Fruit fly (Drosophila melanogaster): ENCODE results near the gene CG2120.

The CG2120 gene

dm6 chrX:8101479-8102198 lies 34.0 kb upstream of the CG2120 start, which contains the start of gene CG2258:
Gene CG2258, minus strand, starts transcription at chrX:8102095.
- no peak for TF ChIP-seq Eip93F (GFP tag; optimal IDR thresholded peaks at IDR 0.05)
- peak; percentile 91 for TF ChIP-seq CG10631 (GFP tag; optimal IDR thresholded peaks at IDR 0.05)
- peak; percentile 93 for TF ChIP-seq CG11294 (GFP tag; IDR thresholded peaks at IDR 0.05)
- peak; percentile 82 to 88 for TF ChIP-seq salr (GFP tag; optimal IDR thresholded peaks at IDR 0.05)
- TF ChIP-seq Hr39 (GFP tag; optimal IDR thresholded peaks at IDR 0.05), result peak; percentile 75
- TF ChIP-seq pdm3 (GFP tag; optimal IDR thresholded peaks at IDR 0.05), result peak; percentile 94
- TF ChIP-seq net (GFP tag; optimal IDR thresholded peaks at IDR 0.05), result peak; percentile 93
- TF ChIP-seq CG1621 (tag; optimal IDR thresholded peaks at IDR 0.05), result peak; percentile 89
- TF ChIP-seq CG16779 (tag; optimal IDR thresholded peaks at IDR 0.05), result peak; percentile 57
- peak; percentile 94 for TF ChIP-seq CG32006 (GFP tag; optimal IDR thresholded peaks at IDR 0.05)
- peak; percentile 85 for TF ChIP-seq Hr4 (GFP tag; optimal IDR thresholded peaks at IDR 0.05)
- TF ChIP-seq fd59A (GFP tag; optimal IDR thresholded peaks at IDR 0.05), result peak; percentile 85
- peak; percentile 69 for TF ChIP-seq CG11902 (GFP tag; optimal IDR thresholded peaks at IDR 0.05)
- peak; percentile 90 for TF ChIP-seq Sox14 (GFP tag; optimal IDR thresholded peaks at IDR 0.05)
- TF ChIP-seq topi (GFP tag; optimal IDR thresholded peaks at IDR 0.05), result peak; percentile 83
- peak; percentile 61 for TF ChIP-seq vri (GFP tag; optimal IDR thresholded peaks at IDR 0.05)
- peak; percentile 95 for TF ChIP-seq Gug (GFP tag; IDR thresholded peaks at IDR 0.05)
- TF ChIP-seq OdsH (GFP tag; optimal IDR thresholded peaks at IDR 0.05), result peak; percentile 94
- peak; percentile 92 for TF ChIP-seq acj6 (GFP tag; optimal IDR thresholded peaks at IDR 0.05)
- peak; percentile 97 for TF ChIP-seq CG15336 (GFP tag; IDR thresholded peaks at IDR 0.05)
- peak; percentile 84 for TF ChIP-seq spab (GFP tag; optimal IDR thresholded peaks at IDR 0.05)
- peak; percentile 92 for TF ChIP-seq dsx (GFP tag; optimal IDR thresholded peaks at IDR 0.05; ENCODE audit: poor library complexity, severe bottlenecking)
- TF ChIP-seq cyc (GFP tag; optimal IDR thresholded peaks at IDR 0.05), result peak; percentile 75
- TF ChIP-seq CG7368 (GFP tag; optimal IDR thresholded peaks at IDR 0.05), result peak; percentile 75
- TF ChIP-seq CG6808 (GFP tag; optimal IDR thresholded peaks at IDR 0.05), result peak; percentile 88
- TF ChIP-seq CG34406 (GFP tag; optimal IDR thresholded peaks at IDR 0.05), result peak; percentile 80
- TF ChIP-seq Smox (GFP tag; optimal IDR thresholded peaks at IDR 0.05), result no peak
- TF ChIP-seq lz (GFP tag; optimal IDR thresholded peaks at IDR 0.05), result peak; percentile 74
- TF ChIP-seq Eip75B (GFP tag; optimal IDR thresholded peaks at IDR 0.05), result peak; percentile 60
- peak; percentile 82 for TF ChIP-seq Met (GFP tag; optimal IDR thresholded peaks at IDR 0.05)
- TF ChIP-seq Ets96B (tag; optimal IDR thresholded peaks at IDR 0.05), result peak; percentile 90
- TF ChIP-seq CG11762 (GFP tag; optimal IDR thresholded peaks at IDR 0.05; ENCODE audit: insufficient read depth), result peak; percentile 72
- TF ChIP-seq Lpt (GFP tag; optimal IDR thresholded peaks at IDR 0.05), result peak; percentile 90
- peak; percentile 97 for TF ChIP-seq CG8119 (GFP tag; IDR thresholded peaks at IDR 0.05)
- peak; percentile 90 for TF ChIP-seq achi (GFP tag; optimal IDR thresholded peaks at IDR 0.05)
- TF ChIP-seq Ets21C (GFP tag; optimal IDR thresholded peaks at IDR 0.05), result peak; percentile 43
- TF ChIP-seq CG6163 (GFP tag; IDR thresholded peaks at IDR 0.05), result peak; percentile 95
- peak; percentile 80 for TF ChIP-seq esn (GFP tag; optimal IDR thresholded peaks at IDR 0.05)
- TF ChIP-seq CG3919 (GFP tag; optimal IDR thresholded peaks at IDR 0.05), result peak; percentile 92
- TF ChIP-seq Hr38 (GFP tag; optimal IDR thresholded peaks at IDR 0.05), result peak; percentile 71
- TF ChIP-seq Blimp-1 (GFP tag; optimal IDR thresholded peaks at IDR 0.05), result peak; percentile 24
- peak; percentile 80 for TF ChIP-seq CG8632 (GFP tag; optimal IDR thresholded peaks at IDR 0.05)
- peak; percentile 78 for TF ChIP-seq CG31627 (GFP tag; optimal IDR thresholded peaks at IDR 0.05)
- no peak for TF ChIP-seq CG6854 (GFP tag; optimal IDR thresholded peaks at IDR 0.05)
- peak; percentile 86 for TF ChIP-seq dac (GFP tag; optimal IDR thresholded peaks at IDR 0.05)
- peak; percentile 87 for TF ChIP-seq CG3032 (tag; optimal IDR thresholded peaks at IDR 0.05)
- peak; percentile 89 for TF ChIP-seq svp (GFP tag)
- TF ChIP-seq fd85E (GFP tag; optimal IDR thresholded peaks at IDR 0.05), result peak; percentile 54
- TF ChIP-seq eg (GFP tag; IDR thresholded peaks at IDR 0.05), result peak; percentile 98
- TF ChIP-seq fkh (GFP tag; optimal IDR thresholded peaks at IDR 0.05), result peak; percentile 89
- TF ChIP-seq CG6792 (GFP tag; optimal IDR thresholded peaks at IDR 0.05), result peak; percentile 87
